Worm (Caenorhabditis elegans): ENCODE results near the gene Y73C8B.3.

Y73C8B.3 gene

DNA sequence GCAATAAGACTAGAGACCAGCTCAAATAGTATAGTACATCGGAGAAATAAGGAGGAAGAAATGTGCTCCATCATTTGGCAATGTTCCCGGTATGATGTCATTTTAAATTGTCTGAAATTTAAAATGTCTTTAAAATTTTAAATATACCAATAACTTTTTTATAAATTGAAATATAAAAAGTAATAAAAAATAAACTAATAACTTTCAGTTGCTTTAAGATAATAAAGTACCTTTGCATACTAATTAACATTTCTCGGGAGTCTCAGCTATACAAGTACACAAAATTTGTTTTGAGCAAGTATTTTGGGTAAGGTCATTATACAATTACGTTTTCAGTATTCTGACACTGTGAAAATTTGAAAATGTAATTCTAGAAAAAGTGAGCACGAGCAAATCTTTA, 41.2 kb downstream of the Y73C8B.3 start, which contains the start of gene srab-6:
TSS of gene srab-6 (minus strand) at position 101 of the 400 bp plus-strand sequence.
- TF ChIP-seq dao-5 (tag; optimal IDR thresholded peaks at IDR 0.05) (no peak), him-1 (tag; optimal IDR thresholded peaks at IDR 0.05) (no peak), W03F9.2 (tag; optimal IDR thresholded peaks at IDR 0.05) (no peak)

DNA sequence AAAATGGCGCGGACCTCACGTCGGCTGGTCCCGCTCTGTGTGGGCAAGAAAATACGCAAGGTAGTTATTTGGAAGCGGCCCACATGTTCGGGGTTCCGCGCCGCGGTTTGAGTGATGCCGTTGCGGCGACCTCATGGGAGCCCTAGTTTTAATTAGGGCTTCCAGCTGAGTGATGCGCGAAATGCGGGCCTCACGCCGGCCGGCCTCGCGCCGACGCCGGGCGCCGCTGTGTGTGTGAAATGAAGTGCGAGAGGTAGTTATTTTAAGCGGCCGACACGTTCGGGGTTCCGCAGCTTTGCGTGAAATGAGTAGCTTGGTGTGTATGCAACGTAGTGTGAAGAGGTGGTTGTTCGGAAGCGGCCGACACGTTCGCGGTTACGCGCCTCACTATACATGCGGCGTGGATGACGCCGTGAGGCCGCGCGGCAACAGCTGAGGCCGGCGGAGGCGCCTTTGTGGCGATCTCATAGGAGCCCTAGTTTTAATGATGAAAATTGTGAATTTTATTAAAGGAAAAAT, 43.1 kb downstream of the Y73C8B.3 start:
- TF ChIP-seq dao-5 (tag; optimal IDR thresholded peaks at IDR 0.05) (no peak), W03F9.2 (tag; optimal IDR thresholded peaks at IDR 0.05) (no peak), him-1 (tag; optimal IDR thresholded peaks at IDR 0.05) (no peak)

ce11 chrV:3146932-3147331, 46.1 kb downstream of the Y73C8B.3 start, which contains the start of gene srab-11:
TSS of gene srab-11 (minus strand) at chrV:3147032.
- TF ChIP-seq him-1 (tag; optimal IDR thresholded peaks at IDR 0.05) (no peak), dao-5 (tag; optimal IDR thresholded peaks at IDR 0.05) (no peak), W03F9.2 (tag; optimal IDR thresholded peaks at IDR 0.05) (no peak)

ce11 chrV:3145241-3145640, 47.8 kb downstream of the Y73C8B.3 start:
- TF ChIP-seq dao-5 (tag; optimal IDR thresholded peaks at IDR 0.05): no peak

DNA sequence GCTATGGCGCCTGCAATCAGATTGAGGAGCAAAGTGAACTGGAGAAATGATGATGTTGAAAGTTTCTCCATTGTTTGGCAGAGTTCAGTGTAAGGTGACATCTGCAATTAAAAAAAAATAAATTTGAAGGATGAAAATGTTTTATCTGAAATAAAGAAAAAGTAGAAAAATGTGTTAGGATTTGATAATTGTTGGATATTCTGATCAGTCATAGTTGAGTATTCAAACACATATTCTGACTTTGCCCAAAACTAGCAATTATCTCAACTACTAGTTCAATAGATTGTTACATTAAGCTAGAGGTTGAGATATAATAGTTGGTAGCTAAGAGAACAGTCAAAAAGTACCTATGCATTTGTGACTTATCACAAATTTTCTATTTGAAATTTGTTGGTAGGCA, 48.5 kb downstream of the Y73C8B.3 start, which contains the start of gene srab-10:
TSS of gene srab-10 (minus strand) at position 101 of the 400 bp plus-strand sequence.
- TF ChIP-seq him-1 (tag; optimal IDR thresholded peaks at IDR 0.05): no peak

All from whole organism, L4/young adult.